Fruit fly (Drosophila melanogaster) whole organism, embryonic: Measurements from ENCODE around the gene CG43980.

Experiments
- CG1024 ChIP-seq: fragments of 200-800 bp; sonication (Bioruptor generic); IDR thresholded peaks from 2 replicates; pipeline ENCODE4 v1.3.6; 2022; ENCODE audit warnings: missing biosample characterization, missing genetic modification characterization
- CG11723 ChIP-seq: fragments of 200-800 bp; sonication (Bioruptor generic); optimal IDR thresholded peaks from 2 replicates; lab custom pipeline; 2017; ENCODE audit warnings: missing biosample characterization, mild to moderate bottlenecking, missing genetic modification characterization
- CG12391 ChIP-seq: fragments of 200-800 bp; sonication (Bioruptor generic); optimal IDR thresholded peaks from 3 replicates; lab custom pipeline; 2018; ENCODE audit warnings: missing biosample characterization, mild to moderate bottlenecking, missing genetic modification characterization, moderate library complexity
- CG12769 ChIP-seq: fragments of 200-800 bp; sonication (Bioruptor generic); optimal IDR thresholded peaks from 2 replicates; lab custom pipeline; 2019; ENCODE audit warnings: missing biosample characterization, mild to moderate bottlenecking, missing genetic modification characterization, moderate library complexity
- CG13123 ChIP-seq: fragments of 200-800 bp; sonication (Bioruptor generic); optimal IDR thresholded peaks from 2 replicates; lab custom pipeline; 2016; ENCODE audit warnings: missing biosample characterization, missing genetic modification characterization
- CG14441 ChIP-seq: fragments of 200-800 bp; sonication (Bioruptor generic); IDR thresholded peaks from 2 replicates; pipeline ENCODE4 v1.3.6; 2022; ENCODE audit warnings: missing biosample characterization, missing genetic modification characterization
- CG15479 ChIP-seq: fragments of 200-800 bp; sonication (Bioruptor generic); optimal IDR thresholded peaks from 3 replicates; lab custom pipeline; 2019; ENCODE audit warnings: missing biosample characterization, mild to moderate bottlenecking, missing genetic modification characterization, moderate library complexity
- CG15601 ChIP-seq: fragments of 200-800 bp; sonication (Bioruptor generic); optimal IDR thresholded peaks from 3 replicates; lab custom pipeline; 2019; ENCODE audit warnings: missing biosample characterization, mild to moderate bottlenecking, missing genetic modification characterization, moderate library complexity
- CG17829 ChIP-seq: fragments of 200-800 bp; optimal IDR thresholded peaks from 2 replicates; lab custom pipeline; 2019; ENCODE audit warnings: missing biosample characterization, mild to moderate bottlenecking, missing genetic modification characterization, moderate library complexity
- CG17912 ChIP-seq: fragments of 200-800 bp; sonication (Bioruptor generic); optimal IDR thresholded peaks from 2 replicates; lab custom pipeline; 2018; ENCODE audit warnings: missing biosample characterization, mild to moderate bottlenecking, missing genetic modification characterization
- CG18262 ChIP-seq: fragments of 200-800 bp; optimal IDR thresholded peaks from 3 replicates; lab custom pipeline; 2019; ENCODE audit warnings: missing biosample characterization, mild to moderate bottlenecking, missing genetic modification characterization, moderate library complexity
- CG18619 ChIP-seq: fragments of 200-800 bp; sonication (Bioruptor generic); optimal IDR thresholded peaks from 3 replicates; lab custom pipeline; 2017; ENCODE audit warnings: missing biosample characterization, mild to moderate bottlenecking, missing genetic modification characterization
- CG2120 ChIP-seq: fragments of 200-800 bp; sonication (Bioruptor generic); optimal IDR thresholded peaks from 3 replicates; lab custom pipeline; 2016; ENCODE audit warnings: missing biosample characterization, missing genetic modification characterization
- CG2202 ChIP-seq: fragments of 200-800 bp; sonication (Bioruptor generic); optimal IDR thresholded peaks from 2 replicates; lab custom pipeline; 2018; ENCODE audit warnings: missing biosample characterization, mild to moderate bottlenecking, missing genetic modification characterization
- CG32767 ChIP-seq: fragments of 200-800 bp; sonication (Bioruptor generic); IDR thresholded peaks from 2 replicates; pipeline ENCODE4 v1.3.6; 2022; ENCODE audit warnings: missing biosample characterization, missing genetic modification characterization
- CG32772 ChIP-seq: fragments of 200-800 bp; sonication (Bioruptor generic); IDR thresholded peaks from 2 replicates; pipeline ENCODE4 v1.3.6; 2022; ENCODE audit warnings: missing biosample characterization, missing genetic modification characterization
- CG4328 ChIP-seq: fragments of 200-800 bp; sonication (Bioruptor generic); optimal IDR thresholded peaks from 3 replicates; lab custom pipeline; 2017; ENCODE audit warnings: missing biosample characterization, missing genetic modification reagents, missing genetic modification characterization
- CG6272 ChIP-seq: fragments of 200-800 bp; sonication (Bioruptor generic); IDR thresholded peaks from 2 replicates; pipeline ENCODE4 v1.3.6; 2022; ENCODE audit warnings: missing biosample characterization, missing genetic modification characterization
- Dad ChIP-seq: fragments of 200-800 bp; sonication (Bioruptor generic); optimal IDR thresholded peaks from 3 replicates; lab custom pipeline; 2016; ENCODE audit warnings: missing biosample characterization, missing genetic modification characterization
- Dref ChIP-seq: fragments of 200-800 bp; sonication (Bioruptor generic); IDR thresholded peaks from 2 replicates; pipeline ENCODE4 v1.3.6; 2022; ENCODE audit warnings: missing biosample characterization, missing genetic modification characterization
- HLH3B ChIP-seq: fragments of 200-800 bp; sonication (Bioruptor generic); IDR thresholded peaks from 2 replicates; pipeline ENCODE4 v1.3.6; 2022; ENCODE audit warnings: missing biosample characterization, missing genetic modification characterization
- Hr39 ChIP-seq: fragments of >200 bp; optimal IDR thresholded peaks from 2 replicates; lab custom pipeline; 2017
- Med ChIP-seq: fragments of 200-800 bp; sonication (Bioruptor generic); peaks from one replicate; lab custom pipeline; 2016; ENCODE audit warnings: missing biosample characterization, missing genetic modification characterization, mild to moderate bottlenecking, inconsistent platforms, moderate library complexity
- Mes4 ChIP-seq: fragments of 200-800 bp; sonication (Bioruptor generic); optimal IDR thresholded peaks from 2 replicates; lab custom pipeline; 2016; ENCODE audit warnings: missing biosample characterization, missing genetic modification characterization
- Myb ChIP-seq: fragments of 200-800 bp; sonication (Bioruptor generic); optimal IDR thresholded peaks from 2 replicates; lab custom pipeline; 2016; ENCODE audit warnings: missing biosample characterization, missing genetic modification characterization
- Six4 ChIP-seq: fragments of 200-800 bp; sonication (Bioruptor generic); optimal IDR thresholded peaks from 2 replicates; lab custom pipeline; 2016; ENCODE audit warnings: missing biosample characterization, missing genetic modification characterization
- Vsx1 ChIP-seq: fragments of 200-800 bp; sonication (Bioruptor generic); optimal IDR thresholded peaks from 2 replicates; lab custom pipeline; 2017; ENCODE audit warnings: missing biosample characterization, mild to moderate bottlenecking, missing genetic modification characterization, missing genetic modification reagents
- ara ChIP-seq: fragments of 200-800 bp; sonication (Bioruptor generic); IDR thresholded peaks from 2 replicates; pipeline ENCODE4 v1.3.6; 2022; ENCODE audit warnings: missing biosample characterization, missing genetic modification characterization
- bbx ChIP-seq: fragments of 200-800 bp; sonication (Bioruptor generic); IDR thresholded peaks from 2 replicates; pipeline ENCODE4 v1.3.6; 2022; ENCODE audit warnings: missing biosample characterization, missing genetic modification characterization; ENCODE audit not compliant: partially characterized antibody
- ci ChIP-seq: fragments of 200-800 bp; sonication (Bioruptor generic); IDR thresholded peaks from 3 replicates; pipeline ENCODE4 v1.3.6; 2022; ENCODE audit warnings: missing biosample characterization, missing genetic modification characterization
- crol ChIP-seq: fragments of 200-800 bp; sonication (Bioruptor generic); IDR thresholded peaks from 2 replicates; pipeline ENCODE4 v1.3.6; 2022; ENCODE audit warnings: missing biosample characterization, missing genetic modification characterization
- dan ChIP-seq: fragments of 200-800 bp; sonication (Bioruptor generic); IDR thresholded peaks from 2 replicates; pipeline ENCODE4 v1.3.6; 2022; ENCODE audit warnings: missing biosample characterization, missing genetic modification characterization
- esg ChIP-seq: fragments of 200-800 bp; sonication (Bioruptor generic); conservative IDR thresholded peaks from 2 replicates; pipeline ENCODE4 v1.3.6; 2022; ENCODE audit warnings: missing biosample characterization, missing genetic modification characterization
- gfzf ChIP-seq: fragments of 200-800 bp; sonication (Bioruptor generic); optimal IDR thresholded peaks from 2 replicates; lab custom pipeline; 2016; ENCODE audit warnings: missing biosample characterization, mild to moderate bottlenecking, missing genetic modification characterization, moderate library complexity
- org-1 ChIP-seq: fragments of 200-800 bp; sonication (Bioruptor generic); optimal IDR thresholded peaks from 2 replicates; lab custom pipeline; 2017; ENCODE audit warnings: missing biosample characterization, missing genetic modification characterization
- p53 ChIP-seq: fragments of 200-800 bp; sonication (Bioruptor generic); optimal IDR thresholded peaks from 2 replicates; lab custom pipeline; 2016; ENCODE audit warnings: missing biosample characterization, missing genetic modification characterization
- pb ChIP-seq: fragments of 200-800 bp; sonication (Bioruptor generic); optimal IDR thresholded peaks from 3 replicates; lab custom pipeline; 2016; ENCODE audit warnings: missing biosample characterization, missing genetic modification characterization
- peb ChIP-seq: fragments of 200-800 bp; sonication (Bioruptor generic); IDR thresholded peaks from 2 replicates; pipeline ENCODE4 v1.3.6; 2022; ENCODE audit warnings: missing biosample characterization, missing genetic modification characterization
- unc-4 ChIP-seq: fragments of 200-800 bp; sonication (Bioruptor generic); IDR thresholded peaks from 2 replicates; pipeline ENCODE4 v1.3.6; 2022; ENCODE audit warnings: missing biosample characterization, missing genetic modification characterization; ENCODE audit not compliant: partially characterized antibody
- vnd ChIP-seq: fragments of 200-800 bp; sonication (Bioruptor generic); IDR thresholded peaks from 3 replicates; pipeline ENCODE4 v1.3.6; 2022; ENCODE audit warnings: missing biosample characterization, missing genetic modification characterization; ENCODE audit not compliant: partially characterized antibody
- wdn ChIP-seq: fragments of 200-800 bp; sonication (Bioruptor generic); IDR thresholded peaks from 2 replicates; pipeline ENCODE4 v1.3.6; 2022; ENCODE audit warnings: missing biosample characterization, missing genetic modification characterization

The CG43980 gene

dm6 chr3L:21667530-21667929 is 22.8 kb downstream of the CG43980 start:
- TF ChIP-seq ara (GFP tag; lab: Robert Waterston, UW), result 0 out of 2 replicates have a peak, but pooled peaks have one; percentile 9
- TF ChIP-seq esg (GFP tag; lab: Robert Waterston, UW), result no peak
- no peak for TF ChIP-seq CG2120 (GFP tag; lab: Kevin White, UChicago)
- TF ChIP-seq Vsx1 (GFP tag; lab: Kevin White, UChicago), result no peak
- no peak for TF ChIP-seq CG14441 (GFP tag; lab: Robert Waterston, UW)
- no peak for TF ChIP-seq org-1 (GFP tag; lab: Kevin White, UChicago)
- TF ChIP-seq Myb (GFP tag; lab: Kevin White, UChicago), result no peak
- no peak for TF ChIP-seq CG15479 (GFP tag; lab: Kevin White, UChicago)
- TF ChIP-seq p53 (GFP tag; lab: Kevin White, UChicago), result no peak
- no peak for TF ChIP-seq bbx (GFP tag; lab: Robert Waterston, UW)
- TF ChIP-seq Med (GFP tag; lab: Kevin White, UChicago), result no peak
- TF ChIP-seq Dad (GFP tag; lab: Kevin White, UChicago), result no peak
- TF ChIP-seq CG15601, result no peak
- TF ChIP-seq CG32767, result no peak
- TF ChIP-seq ci (GFP tag; lab: Robert Waterston, UW), result no peak
- no peak for TF ChIP-seq HLH3B (GFP tag; lab: Robert Waterston, UW)
- TF ChIP-seq gfzf (GFP tag; lab: Kevin White, UChicago), result no peak
- TF ChIP-seq Mes4 (GFP tag; lab: Kevin White, UChicago), result no peak
- no peak for TF ChIP-seq unc-4 (GFP tag; lab: Robert Waterston, UW)
- TF ChIP-seq dan, result no peak
- peak; percentile 13; the same call in 1 of the 2 replicates for TF ChIP-seq crol (GFP tag; lab: Robert Waterston, UW)
- TF ChIP-seq Hr39 (lab: Kevin White, UChicago), result no peak
- no peak for TF ChIP-seq CG12391 (tag; lab: Kevin White, UChicago)
- TF ChIP-seq CG11723, result no peak
- no peak for TF ChIP-seq Dref
- TF ChIP-seq CG1024 (GFP tag; lab: Robert Waterston, UW), result 0 out of 2 replicates have a peak, but pooled peaks have one; percentile 6
- TF ChIP-seq CG32772 (GFP tag; lab: Robert Waterston, UW), result no peak
- TF ChIP-seq pb, result no peak
- TF ChIP-seq CG6272 (GFP tag; lab: Robert Waterston, UW), result no peak
- TF ChIP-seq peb, result 0 out of 2 replicates have a peak, but pooled peaks have one; percentile 11
- peak; percentile 95 for TF ChIP-seq CG12769 (tag; lab: Kevin White, UChicago)
- no peak for TF ChIP-seq CG2202 (tag; lab: Kevin White, UChicago)
- TF ChIP-seq CG17912, result no peak
- no peak for TF ChIP-seq CG17829 (tag; lab: Kevin White, UChicago)
- no peak for TF ChIP-seq CG4328
- TF ChIP-seq wdn, result no peak

dm6 chr3L:21671839-21672238 is 27.1 kb downstream of the CG43980 start, which contains the start of gene CG11249:
Gene CG11249 (plus strand): TSS chr3L:21672139.
- TF ChIP-seq vnd (no peak), CG13123 (GFP tag; lab: Kevin White, UChicago) (no peak), CG18262 (tag; lab: Kevin White, UChicago) (no peak), Six4 (GFP tag; lab: Kevin White, UChicago) (no peak), CG18619 (GFP tag; lab: Kevin White, UChicago) (no peak)
- TF ChIP-seq, all 482 proteins: peak for 0
